Fruit fly (Drosophila melanogaster): ENCODE results near the gene Akap200.
A peak's percentile ranks its signal among the peaks of the same experiment; 100 is the strongest.

- TF ChIP-seq CG10669 (GFP tag; optimal IDR thresholded peaks at IDR 0.05) (peak; percentile 84), Gug (GFP tag; IDR thresholded peaks at IDR 0.05) (peak; percentile 40; the same call in 1 of the 2 replicates), Eip93F (GFP tag; optimal IDR thresholded peaks at IDR 0.05) (peak; percentile 34), vri (GFP tag; optimal IDR thresholded peaks at IDR 0.05) (peak; percentile 61)
These were observed 58.0 kb downstream of the Akap200 start for dm6 chr2L:8473448-8473847.

All from whole organism, prepupa.